Fruit fly (Drosophila melanogaster) whole organism, embryonic: ENCODE data around the gene PGAP2.

ENCODE experiments used
- B-H1 ChIP-seq: fragments of 200-800 bp; sonication (Bioruptor generic); IDR thresholded peaks from 3 replicates; pipeline ENCODE4 v1.3.6; 2022; ENCODE audit warnings: missing biosample characterization, missing genetic modification characterization
- CG10543 ChIP-seq: fragments of 200-800 bp; sonication (Bioruptor generic); optimal IDR thresholded peaks from 3 replicates; lab custom pipeline; 2017; ENCODE audit warnings: missing biosample characterization, mild to moderate bottlenecking, missing genetic modification characterization, moderate library complexity
- CG10979 ChIP-seq: fragments of 200-800 bp; sonication (Bioruptor generic); optimal IDR thresholded peaks from 2 replicates; lab custom pipeline; 2018; ENCODE audit warnings: missing biosample characterization, mild to moderate bottlenecking, missing genetic modification characterization, moderate library complexity
- CG12104 ChIP-seq: fragments of 200-800 bp; sonication (Bioruptor generic); optimal IDR thresholded peaks from 3 replicates; lab custom pipeline; 2016; ENCODE audit warnings: missing biosample characterization, missing genetic modification characterization
- CG12744 ChIP-seq: fragments of 200-800 bp; sonication (Bioruptor generic); optimal IDR thresholded peaks from 2 replicates; lab custom pipeline; 2016; ENCODE audit warnings: missing biosample characterization, missing genetic modification characterization
- CG13296 ChIP-seq: fragments of 200-800 bp; sonication (Bioruptor generic); optimal IDR thresholded peaks from 3 replicates; lab custom pipeline; 2018; ENCODE audit warnings: missing biosample characterization, mild to moderate bottlenecking, missing genetic modification characterization
- CG13424 ChIP-seq: fragments of 200-800 bp; sonication (Bioruptor generic); optimal IDR thresholded peaks from 2 replicates; lab custom pipeline; 2019; ENCODE audit warnings: missing biosample characterization, mild to moderate bottlenecking, missing genetic modification characterization, moderate library complexity
- CG14441 ChIP-seq: fragments of 200-800 bp; sonication (Bioruptor generic); IDR thresholded peaks from 2 replicates; pipeline ENCODE4 v1.3.6; 2022; ENCODE audit warnings: missing biosample characterization, missing genetic modification characterization
- CG1603 ChIP-seq: fragments of 200-800 bp; sonication (Bioruptor generic); optimal IDR thresholded peaks from 2 replicates; lab custom pipeline; 2019; ENCODE audit warnings: missing biosample characterization, mild to moderate bottlenecking, missing genetic modification characterization, moderate library complexity
- CG16863 ChIP-seq: fragments of 200-800 bp; sonication (Bioruptor generic); optimal IDR thresholded peaks from 3 replicates; lab custom pipeline; 2016; ENCODE audit warnings: missing biosample characterization, missing genetic modification characterization
- CG17568 ChIP-seq: fragments of 200-800 bp; sonication (Bioruptor generic); optimal IDR thresholded peaks from 2 replicates; lab custom pipeline; 2018; ENCODE audit warnings: missing biosample characterization, mild to moderate bottlenecking, missing genetic modification characterization, moderate library complexity
- CG2712 ChIP-seq: fragments of 200-800 bp; optimal IDR thresholded peaks from 3 replicates; lab custom pipeline; 2019; ENCODE audit warnings: missing biosample characterization, mild to moderate bottlenecking, missing genetic modification characterization, moderate library complexity
- CG2889 ChIP-seq: fragments of 200-800 bp; sonication (Bioruptor generic); IDR thresholded peaks from 3 replicates; pipeline ENCODE4 v1.3.6; 2022; ENCODE audit warnings: missing biosample characterization, missing genetic modification characterization
- CG30403 ChIP-seq: fragments of 200-800 bp; sonication (Bioruptor generic); optimal IDR thresholded peaks from 3 replicates; lab custom pipeline; 2016; ENCODE audit warnings: missing biosample characterization, missing genetic modification characterization
- CG3065 ChIP-seq: fragments of 200-800 bp; sonication (Bioruptor generic); optimal IDR thresholded peaks from 2 replicates; lab custom pipeline; 2016; ENCODE audit warnings: missing biosample characterization, missing genetic modification characterization
- CG43689 ChIP-seq: fragments of 200-800 bp; sonication (Bioruptor generic); IDR thresholded peaks from 2 replicates; pipeline ENCODE4 v1.3.6; 2022; ENCODE audit warnings: missing biosample characterization, missing genetic modification characterization
- CG5180 ChIP-seq: fragments of 200-800 bp; sonication (Bioruptor generic); optimal IDR thresholded peaks from 3 replicates; lab custom pipeline; 2017; ENCODE audit warnings: missing biosample characterization, missing genetic modification characterization, mild to moderate bottlenecking, moderate library complexity, missing genetic modification reagents
- CG6854 ChIP-seq: fragments of 200-800 bp; sonication (Bioruptor generic); optimal IDR thresholded peaks from 3 replicates; lab custom pipeline; 2017; ENCODE audit warnings: missing biosample characterization, mild to moderate bottlenecking, missing genetic modification characterization
- CG7271 ChIP-seq: fragments of 200-800 bp; sonication (Bioruptor generic); optimal IDR thresholded peaks from 2 replicates; lab custom pipeline; 2018; ENCODE audit warnings: missing biosample characterization, mild to moderate bottlenecking, missing genetic modification characterization, moderate library complexity
- CG7372 ChIP-seq: fragments of 200-800 bp; sonication (Bioruptor generic); IDR thresholded peaks from 2 replicates; pipeline ENCODE4 v1.3.6; 2022; ENCODE audit warnings: missing biosample characterization, missing genetic modification characterization
- CG7963 ChIP-seq: fragments of 200-800 bp; sonication (Bioruptor generic); IDR thresholded peaks from 3 replicates; pipeline ENCODE4 v1.3.6; 2022; ENCODE audit warnings: missing biosample characterization, missing genetic modification characterization; ENCODE audit not compliant: partially characterized antibody
- CG8089 ChIP-seq: fragments of 200-800 bp; sonication (Bioruptor generic); optimal IDR thresholded peaks from 3 replicates; lab custom pipeline; 2016; ENCODE audit warnings: missing biosample characterization, missing genetic modification characterization
- CG8765 ChIP-seq: fragments of 200-800 bp; sonication (Bioruptor generic); IDR thresholded peaks from 2 replicates; pipeline ENCODE4 v1.3.6; 2022; ENCODE audit warnings: missing biosample characterization, missing genetic modification characterization
- CkIIα-i1 ChIP-seq: fragments of 200-800 bp; sonication (Bioruptor generic); IDR thresholded peaks from 2 replicates; pipeline ENCODE4 v1.3.6; 2022; ENCODE audit warnings: missing biosample characterization, missing genetic modification characterization
- D ChIP-seq, 2 experiments: fragments of 200-800 bp in 1 of 2; fragments of >200 bp in 1 of 2; sonication (Bioruptor generic) in 1 of 2; optimal IDR thresholded peaks; 2 replicates in 1 of 2; 3 replicates in 1 of 2; lab custom pipeline; 2017; ENCODE audit warnings: mild to moderate bottlenecking in 1 of 2, missing biosample characterization in 1 of 2, missing genetic modification characterization in 1 of 2, missing genetic modification reagents in 1 of 2
- Dfd ChIP-seq, 2 experiments: fragments of >200 bp; optimal IDR thresholded peaks; 2 replicates each; lab custom pipeline; 2017; ENCODE audit warnings: missing biosample characterization in 2 of 2, missing genetic modification characterization in 2 of 2
- Fer2 ChIP-seq: fragments of 200-800 bp; sonication (Bioruptor generic); optimal IDR thresholded peaks from 2 replicates; lab custom pipeline; 2018; ENCODE audit warnings: missing biosample characterization, mild to moderate bottlenecking, missing genetic modification characterization, moderate library complexity
- HHEX ChIP-seq: fragments of 200-800 bp; sonication (Bioruptor generic); optimal IDR thresholded peaks from 3 replicates; lab custom pipeline; 2017; ENCODE audit warnings: missing biosample characterization, mild to moderate bottlenecking, missing genetic modification characterization, missing genetic modification reagents
- Hand ChIP-seq: fragments of 200-800 bp; sonication (Bioruptor generic); optimal IDR thresholded peaks from 2 replicates; lab custom pipeline; 2017; ENCODE audit warnings: mild to moderate bottlenecking, missing biosample characterization, missing genetic modification reagents, missing genetic modification characterization
- PHDP ChIP-seq: fragments of 200-800 bp; sonication (Bioruptor generic); optimal IDR thresholded peaks from 3 replicates; lab custom pipeline; 2018; ENCODE audit warnings: missing biosample characterization, mild to moderate bottlenecking, missing genetic modification characterization, moderate library complexity
- Sin3A ChIP-seq: fragments of >200 bp; optimal IDR thresholded peaks from 2 replicates; lab custom pipeline; 2018
- Ssrp ChIP-seq: fragments of 200-800 bp; sonication (Bioruptor generic); optimal IDR thresholded peaks from 2 replicates; lab custom pipeline; 2018; ENCODE audit warnings: missing biosample characterization, mild to moderate bottlenecking, missing genetic modification characterization, moderate library complexity
- Trl ChIP-seq, 3 experiments: fragments of >200 bp in 2 of 3; fragments of 200-800 bp in 1 of 3; sonication (Bioruptor generic) in 1 of 3; optimal IDR thresholded peaks; 2 replicates in 1 of 3; 3 replicates in 2 of 3; lab custom pipeline; 2016 to 2017; ENCODE audit warnings: missing biosample characterization in 1 of 3, missing genetic modification characterization in 1 of 3
- aop ChIP-seq: fragments of 200-800 bp; sonication (Bioruptor generic); IDR thresholded peaks from 2 replicates; pipeline ENCODE4 v1.3.6; 2022; ENCODE audit warnings: missing biosample characterization, missing genetic modification characterization
- ash1 ChIP-seq: fragments of 200-800 bp; sonication (Bioruptor generic); optimal IDR thresholded peaks from 2 replicates; lab custom pipeline; 2018; ENCODE audit warnings: missing biosample characterization, mild to moderate bottlenecking, missing genetic modification characterization
- bbx ChIP-seq: fragments of 200-800 bp; sonication (Bioruptor generic); IDR thresholded peaks from 2 replicates; pipeline ENCODE4 v1.3.6; 2022; ENCODE audit warnings: missing biosample characterization, missing genetic modification characterization; ENCODE audit not compliant: partially characterized antibody
- bowl ChIP-seq: fragments of 200-800 bp; sonication (Bioruptor generic); IDR thresholded peaks from 2 replicates; pipeline ENCODE4 v1.3.6; 2022; ENCODE audit warnings: missing biosample characterization, missing genetic modification characterization
- dpn ChIP-seq, 2 experiments: fragments of 200-800 bp; sonication (Bioruptor generic); optimal IDR thresholded peaks; 3 replicates each; lab custom pipeline; 2016; ENCODE audit warnings: missing biosample characterization in 2 of 2, missing genetic modification characterization in 2 of 2
- gem ChIP-seq: fragments of 200-800 bp; sonication (Bioruptor generic); optimal IDR thresholded peaks from 2 replicates; lab custom pipeline; 2019; ENCODE audit warnings: missing biosample characterization, mild to moderate bottlenecking, missing genetic modification characterization, moderate library complexity
- ham ChIP-seq: fragments of 200-800 bp; sonication (Bioruptor generic); IDR thresholded peaks from 2 replicates; pipeline ENCODE4 v1.3.6; 2022; ENCODE audit warnings: missing biosample characterization, missing genetic modification characterization
- maf-S ChIP-seq: fragments of 200-800 bp; sonication (Bioruptor generic); optimal IDR thresholded peaks from 2 replicates; lab custom pipeline; 2016; ENCODE audit warnings: missing biosample characterization, missing genetic modification characterization
- mam ChIP-seq: fragments of 200-800 bp; sonication (Bioruptor generic); optimal IDR thresholded peaks from 3 replicates; lab custom pipeline; 2016; ENCODE audit warnings: missing biosample characterization, missing genetic modification characterization
- pros ChIP-seq: fragments of 200-800 bp; sonication (Bioruptor generic); optimal IDR thresholded peaks from 3 replicates; lab custom pipeline; 2019; ENCODE audit warnings: missing biosample characterization, mild to moderate bottlenecking, missing genetic modification characterization, moderate library complexity
- rib ChIP-seq: fragments of 200-800 bp; sonication (Bioruptor generic); IDR thresholded peaks from 2 replicates; pipeline ENCODE4 v1.3.6; 2022; ENCODE audit warnings: missing biosample characterization, missing genetic modification characterization
- sens ChIP-seq: fragments of 200-800 bp; sonication (Bioruptor generic); peaks from one replicate; lab custom pipeline; 2016; ENCODE audit warnings: missing biosample characterization, missing genetic modification characterization
- stc ChIP-seq: fragments of 200-800 bp; sonication (Bioruptor generic); IDR thresholded peaks from 2 replicates; pipeline ENCODE4 v1.3.6; 2022; ENCODE audit warnings: missing biosample characterization, missing genetic modification characterization
- tna ChIP-seq: fragments of 200-800 bp; sonication (Bioruptor generic); IDR thresholded peaks from 2 replicates; pipeline ENCODE4 v1.3.6; 2022; ENCODE audit warnings: missing biosample characterization, missing genetic modification characterization; ENCODE audit not compliant: partially characterized antibody
- ttk ChIP-seq: fragments of 200-800 bp; sonication (Bioruptor generic); IDR thresholded peaks from 2 replicates; pipeline ENCODE4 v2.1.2; 2022; ENCODE audit warnings: missing biosample characterization, missing genetic modification characterization
- usp ChIP-seq: fragments of >200 bp; optimal IDR thresholded peaks from 2 replicates; lab custom pipeline; 2017; ENCODE audit warnings: missing biosample characterization, missing genetic modification characterization
- wdn ChIP-seq: fragments of 200-800 bp; sonication (Bioruptor generic); IDR thresholded peaks from 2 replicates; pipeline ENCODE4 v1.3.6; 2022; ENCODE audit warnings: missing biosample characterization, missing genetic modification characterization

Gene PGAP2

dm6 chr2L:841708-842107, 22.4 kb upstream of the PGAP2 start (continued):
- TF ChIP-seq tna (GFP tag; lab: Robert Waterston, UW): no peak
- peak; percentile 57; the same call in 1 of the 2 replicates for TF ChIP-seq ham
- TF ChIP-seq CG10979: peak; percentile 58
- TF ChIP-seq CG2889 (GFP tag; lab: Robert Waterston, UW): peak; percentile 66; the same call in 1 of the 3 replicates
- TF ChIP-seq CG30403 (GFP tag; lab: Kevin White, UChicago): peak; percentile 79
- TF ChIP-seq usp (GFP tag; lab: Kevin White, UChicago): no peak
- peak; percentile 72 for TF ChIP-seq HHEX
- peak; percentile 70 for TF ChIP-seq ttk
- peak; percentile 48 for TF ChIP-seq maf-S
- TF ChIP-seq Sin3A (lab: Kevin White, UChicago): no peak
- TF ChIP-seq B-H1: peak; percentile 68; the same call in 2 of the 3 replicates
- TF ChIP-seq CG10543 (GFP tag; lab: Kevin White, UChicago): peak; percentile 62
- TF ChIP-seq Hand (GFP tag; lab: Kevin White, UChicago): peak; percentile 64
- peak; percentile 41 for TF ChIP-seq CG16863 (GFP tag; lab: Kevin White, UChicago)
- TF ChIP-seq wdn (GFP tag; lab: Robert Waterston, UW): peak; percentile 88
- TF ChIP-seq CkIIα-i1 (GFP tag; lab: Robert Waterston, UW): 0 out of 2 replicates have a peak, but pooled peaks have one; percentile 39
- peak; percentile 68 for TF ChIP-seq CG2712 (tag; lab: Kevin White, UChicago)
- TF ChIP-seq CG3065: no peak
- TF ChIP-seq stc (GFP tag; lab: Robert Waterston, UW): peak; percentile 61
- no peak for TF ChIP-seq pros (GFP tag; lab: Kevin White, UChicago)
- TF ChIP-seq CG7963: no peak
- no peak for TF ChIP-seq Dfd (GFP tag; optimal IDR thresholded peaks at IDR 0.05; lab: Kevin White, UChicago)
- TF ChIP-seq Fer2 (tag; lab: Kevin White, UChicago): peak; percentile 47
- TF ChIP-seq CG8765 (GFP tag; lab: Robert Waterston, UW): peak; percentile 73
- peak; percentile 63 for TF ChIP-seq CG7372 (GFP tag; lab: Robert Waterston, UW)
- TF ChIP-seq mam: peak; percentile 81
- TF ChIP-seq dpn (GFP tag; optimal IDR thresholded peaks at IDR 0.05; lab: Kevin White, UChicago): peak; percentile 74
- no peak for TF ChIP-seq aop (GFP tag; lab: Robert Waterston, UW)
- peak; percentile 52 for TF ChIP-seq CG6854
- peak; percentile 81 for TF ChIP-seq CG14441
- no peak for TF ChIP-seq ash1
- TF ChIP-seq CG7271 (tag; lab: Kevin White, UChicago): no peak
- no peak for TF ChIP-seq CG5180
- peak; percentile 86 for TF ChIP-seq rib (GFP tag; lab: Robert Waterston, UW)
- TF ChIP-seq sens: peak; percentile 90
- TF ChIP-seq PHDP (tag; lab: Kevin White, UChicago): peak; percentile 74
- no peak for TF ChIP-seq CG12744 (GFP tag; lab: Kevin White, UChicago)
- TF ChIP-seq CG1603 (tag; lab: Kevin White, UChicago): peak; percentile 83
- TF ChIP-seq gem: peak; percentile 78
- peak; percentile 18 for TF ChIP-seq CG17568 (GFP tag; lab: Kevin White, UChicago)
- TF ChIP-seq CG13424: peak; percentile 58
- TF ChIP-seq bbx (GFP tag; lab: Robert Waterston, UW): no peak
- peak; percentile 61 for TF ChIP-seq Ssrp (tag; lab: Kevin White, UChicago)
- TF ChIP-seq CG8089: peak; percentile 57
- TF ChIP-seq bowl (GFP tag; lab: Robert Waterston, UW): peak; percentile 52; the same call in 1 of the 2 replicates
- no peak for TF ChIP-seq D (optimal IDR thresholded peaks at IDR 0.05; lab: Kevin White, UChicago)
- TF ChIP-seq D (GFP tag; optimal IDR thresholded peaks at IDR 0.05; lab: Kevin White, UChicago): peak; percentile 6
- peak; percentile 69 for TF ChIP-seq CG13296 (GFP tag; lab: Kevin White, UChicago)
- TF ChIP-seq CG12104 (GFP tag; lab: Kevin White, UChicago): peak; percentile 30
- TF ChIP-seq Trl (optimal IDR thresholded peaks at IDR 0.05; lab: Kevin White, UChicago): no peak
- peak; percentile 32 for TF ChIP-seq Trl (GFP tag; optimal IDR thresholded peaks at IDR 0.05; lab: Kevin White, UChicago)
- peak; percentile 48; the same call in 1 of the 2 replicates for TF ChIP-seq CG43689 (GFP tag; lab: Robert Waterston, UW)
